Fruit fly (Drosophila melanogaster) whole organism, pupa: ENCODE data around the gene tai.

ENCODE experiments used
- CG12605 ChIP-seq: fragments of 200-800 bp; sonication (Bioruptor generic); IDR thresholded peaks from 2 replicates; pipeline ENCODE4 v1.3.6; 2022; ENCODE audit warnings: missing biosample characterization, missing genetic modification characterization
- CG15710 ChIP-seq: fragments of 200-800 bp; sonication (Bioruptor generic); optimal IDR thresholded peaks from 2 replicates; lab custom pipeline; 2018; ENCODE audit warnings: missing biosample characterization, mild to moderate bottlenecking, missing genetic modification characterization, moderate library complexity
- CG17806 ChIP-seq: fragments of 200-800 bp; sonication (Bioruptor generic); optimal IDR thresholded peaks from 2 replicates; lab custom pipeline; 2018; ENCODE audit warnings: missing biosample characterization, mild to moderate bottlenecking, missing genetic modification characterization, moderate library complexity
- CG32121 ChIP-seq: fragments of 200-800 bp; sonication (Bioruptor generic); IDR thresholded peaks from 2 replicates; pipeline ENCODE4 v1.3.6; 2022; ENCODE audit warnings: missing biosample characterization, missing genetic modification characterization
- CG4496 ChIP-seq: fragments of 200-800 bp; sonication (Bioruptor generic); IDR thresholded peaks from 3 replicates; pipeline ENCODE4 v1.3.6; 2022; ENCODE audit warnings: missing biosample characterization, missing genetic modification characterization
- CG8159 ChIP-seq: fragments of 200-800 bp; sonication (Bioruptor generic); optimal IDR thresholded peaks from 3 replicates; lab custom pipeline; 2018; ENCODE audit warnings: missing biosample characterization, mild to moderate bottlenecking, missing genetic modification characterization, moderate library complexity
- CG9948 ChIP-seq: fragments of 200-800 bp; sonication (Bioruptor generic); optimal IDR thresholded peaks from 2 replicates; lab custom pipeline; 2018; ENCODE audit warnings: missing biosample characterization, mild to moderate bottlenecking, missing genetic modification characterization, moderate library complexity
- D1 ChIP-seq: fragments of 200-800 bp; sonication (Bioruptor generic); optimal IDR thresholded peaks from 2 replicates; lab custom pipeline; 2018; ENCODE audit warnings: missing biosample characterization, mild to moderate bottlenecking, missing genetic modification characterization, moderate library complexity
- Snoo ChIP-seq: fragments of 200-800 bp; sonication (Bioruptor generic); optimal IDR thresholded peaks from 3 replicates; lab custom pipeline; 2017; ENCODE audit warnings: missing biosample characterization, mild to moderate bottlenecking, missing genetic modification characterization, inconsistent platforms

DNA sequence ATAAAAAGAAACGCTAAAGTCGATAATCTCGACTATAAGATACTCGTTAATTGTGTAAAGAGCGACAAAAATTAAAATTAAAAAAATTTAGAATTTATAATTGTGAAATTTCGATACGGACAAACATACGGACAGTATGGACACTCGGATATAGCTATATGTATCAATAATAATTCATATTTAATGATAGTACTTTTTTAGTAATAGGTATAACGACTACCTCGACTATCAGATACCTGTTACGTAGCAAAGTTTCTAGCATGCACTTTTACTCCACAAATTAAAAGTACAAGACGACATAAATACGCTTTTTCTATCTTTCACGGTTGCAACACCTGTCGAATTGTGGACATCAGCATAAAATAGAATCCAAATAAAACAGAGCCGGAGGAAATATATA is 6.3 kb downstream of the tai start:
- no peak for TF ChIP-seq D1 (tag; lab: Kevin White, UChicago)
- TF ChIP-seq CG4496 (GFP tag; lab: Robert Waterston, UW) = no peak
- no peak for TF ChIP-seq CG17806 (tag; lab: Kevin White, UChicago)
- no peak for TF ChIP-seq Snoo
- no peak for TF ChIP-seq CG9948 (tag; lab: Kevin White, UChicago)
- no peak for TF ChIP-seq CG8159 (tag; lab: Kevin White, UChicago)
- TF ChIP-seq CG12605 (GFP tag; lab: Robert Waterston, UW) = no peak
- no peak for TF ChIP-seq CG15710 (tag; lab: Kevin White, UChicago)
- no peak for TF ChIP-seq CG32121 (GFP tag; lab: Robert Waterston, UW)
